Worm (Caenorhabditis elegans) whole organism, L1 larva: ENCODE results near the gene Y37A1A.3.

Experiments used
- C16A3.4 ChIP-seq: fragments of 150-350 bp; optimal IDR thresholded peaks from 2 replicates; lab custom pipeline; 2014; ENCODE audit warnings: missing biosample characterization, missing genetic modification characterization
- jun-1 ChIP-seq: fragments of 150-350 bp; optimal IDR thresholded peaks from 2 replicates; lab custom pipeline; 2014; ENCODE audit warnings: missing biosample characterization, missing genetic modification reagents, missing genetic modification characterization
- nhr-11 ChIP-seq: fragments of 150-350 bp; optimal IDR thresholded peaks from 2 replicates; lab custom pipeline; 2014; ENCODE audit warnings: missing biosample characterization, missing genetic modification characterization
- nhr-77 ChIP-seq: fragments of 150-350 bp; optimal IDR thresholded peaks from 2 replicates; lab custom pipeline; 2014; ENCODE audit warnings: missing biosample characterization, missing genetic modification characterization
- snpc-4 ChIP-seq: fragments of 150-350 bp; optimal IDR thresholded peaks from 2 replicates; lab custom pipeline; 2014; ENCODE audit warnings: missing biosample characterization, missing genetic modification characterization

DNA sequence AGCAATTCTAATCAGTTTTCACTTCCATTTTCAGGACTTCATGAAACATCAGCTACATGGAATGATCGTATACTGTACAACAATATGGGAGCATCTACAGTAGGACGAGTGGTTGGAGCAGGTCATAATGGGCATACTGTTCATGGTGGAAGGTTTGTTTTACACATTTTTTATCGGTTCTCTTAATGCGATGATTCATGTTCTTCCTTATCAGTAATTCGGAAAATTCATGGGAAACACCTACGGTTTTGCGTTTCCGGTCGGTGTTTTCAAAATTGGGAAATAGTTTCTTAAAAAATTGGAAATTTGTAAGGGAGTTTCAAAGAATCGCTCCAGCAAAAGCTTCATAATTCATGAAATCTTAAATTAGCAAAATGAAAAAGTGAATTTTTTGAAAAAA, 38.2 kb upstream of the Y37A1A.3 start:
- no peak for TF ChIP-seq nhr-77 (tag; lab: Kevin White, UChicago)
- TF ChIP-seq snpc-4 (tag; lab: Kevin White, UChicago) = no peak
- TF ChIP-seq nhr-11 = no peak
- TF ChIP-seq jun-1 (tag; lab: Kevin White, UChicago) = no peak
- no peak for TF ChIP-seq C16A3.4 (tag; lab: Kevin White, UChicago)
